Worm (Caenorhabditis elegans) whole organism, early embryonic: Measurements from ENCODE around the gene M117.3.

Source experiments
- F13C5.2 ChIP-seq: sonication (generic microtip); optimal IDR thresholded peaks from 2 replicates; lab custom pipeline; 2017; ENCODE audit warnings: mild to moderate bottlenecking, missing genetic modification characterization, inconsistent platforms, missing compliant biosample characterization
- aly-1 ChIP-seq: sonication (generic microtip); optimal IDR thresholded peaks from 2 replicates; lab custom pipeline; 2016; ENCODE audit warnings: missing genetic modification characterization, missing compliant biosample characterization
- ama-1 ChIP-seq: fragments of 150-350 bp; optimal IDR thresholded peaks from 2 replicates; lab custom pipeline; 2014
- ceh-13 ChIP-seq: fragments of 200-800 bp; sonication (Bioruptor generic); optimal IDR thresholded peaks from 2 replicates; lab custom pipeline; 2018; ENCODE audit warnings: mild to moderate bottlenecking, missing genetic modification characterization, missing compliant biosample characterization
- ceh-36 ChIP-seq: sonication (generic microtip); optimal IDR thresholded peaks from 2 replicates; lab custom pipeline; 2016; ENCODE audit warnings: missing genetic modification characterization, inconsistent platforms, missing compliant biosample characterization
- flt-1 ChIP-seq: fragments of 200-800 bp; sonication (Bioruptor generic); IDR thresholded peaks from 2 replicates; pipeline ENCODE4 v1.3.6; 2022; ENCODE audit warnings: missing genetic modification characterization, missing compliant biosample characterization
- hnd-1 ChIP-seq: sonication (generic microtip); optimal IDR thresholded peaks from 2 replicates; lab custom pipeline; 2016; ENCODE audit warnings: missing genetic modification characterization, missing compliant biosample characterization
- pes-1 ChIP-seq: fragments of 200-800 bp; sonication (Bioruptor generic); IDR thresholded peaks from 2 replicates; pipeline ENCODE4 v1.3.6; 2022; ENCODE audit warnings: missing genetic modification reagents, missing genetic modification characterization, missing compliant biosample characterization
- sea-1 ChIP-seq: fragments of 200-800 bp; sonication (Bioruptor generic); conservative IDR thresholded peaks from 2 replicates; pipeline ENCODE4 v1.3.6; 2022; ENCODE audit warnings: missing genetic modification characterization, missing compliant biosample characterization
- tbx-11 ChIP-seq: fragments of 200-800 bp; sonication (Bioruptor generic); IDR thresholded peaks from 2 replicates; pipeline ENCODE4 v1.3.6; 2022; ENCODE audit warnings: missing genetic modification characterization, missing compliant biosample characterization
- tbx-37 ChIP-seq: fragments of 200-800 bp; sonication (Bioruptor generic); conservative IDR thresholded peaks from 2 replicates; pipeline ENCODE4 v1.3.6; 2022; ENCODE audit warnings: missing genetic modification reagents, missing genetic modification characterization, missing compliant biosample characterization
- tra-4 ChIP-seq: sonication (generic microtip); optimal IDR thresholded peaks from 2 replicates; lab custom pipeline; 2017; ENCODE audit warnings: missing genetic modification characterization, missing compliant biosample characterization

ce11 chrIV:11785064-11785840 is 36.8 kb upstream of the M117.3 start:
- TF ChIP-seq sea-1 (GFP tag; lab: Robert Waterston, UW) (no peak), flt-1 (GFP tag; lab: Robert Waterston, UW) (no peak), ama-1 (lab: Kevin White, UChicago) (no peak), hnd-1 (no peak), F13C5.2 (tag; lab: Kevin White, UChicago) (no peak), aly-1 (tag; lab: Kevin White, UChicago) (no peak), ceh-13 (GFP tag; lab: Kevin White, UChicago) (no peak), tbx-11 (GFP tag; lab: Robert Waterston, UW) (no peak), ceh-36 (no peak), pes-1 (GFP tag; lab: Robert Waterston, UW) (no peak), tbx-37 (GFP tag; lab: Robert Waterston, UW) (no peak), tra-4 (tag; lab: Kevin White, UChicago) (no peak)
